Worm (Caenorhabditis elegans): ENCODE results near the gene ins-14.

ce11 chrII:6781231-6781630 lies 35.6 kb upstream of the ins-14 start:
- no peak for TF ChIP-seq flt-1 (GFP tag; IDR thresholded peaks at IDR 0.05)
- TF ChIP-seq F13C5.2 (tag; optimal IDR thresholded peaks at IDR 0.05): no peak
- TF ChIP-seq hmg-4 (GFP tag; optimal IDR thresholded peaks at IDR 0.05): no peak
- no peak for TF ChIP-seq ama-1 (optimal IDR thresholded peaks at IDR 0.05)
- no peak for TF ChIP-seq ceh-13 (GFP tag; optimal IDR thresholded peaks at IDR 0.05)
- TF ChIP-seq tbx-11 (GFP tag; IDR thresholded peaks at IDR 0.05): no peak
- TF ChIP-seq pes-1 (GFP tag; IDR thresholded peaks at IDR 0.05): no peak
- no peak for TF ChIP-seq hnd-1 (tag; optimal IDR thresholded peaks at IDR 0.05)
- TF ChIP-seq aly-1 (tag; optimal IDR thresholded peaks at IDR 0.05): no peak
- no peak for TF ChIP-seq scrt-1 (GFP tag; IDR thresholded peaks at IDR 0.05)
